Worm (Caenorhabditis elegans) whole organism, L4 larva: Measurements from ENCODE around the gene scc-1.

Experiments
- ceh-28 ChIP-seq: fragments of 150-350 bp; optimal IDR thresholded peaks from 2 replicates; lab custom pipeline; 2014; ENCODE audit warnings: missing biosample characterization, missing genetic modification reagents, missing genetic modification characterization
- daf-16 ChIP-seq, 3 experiments: sonication (generic microtip); optimal IDR thresholded peaks; 2 replicates each; lab custom pipeline; 2016 to 2017; ENCODE audit warnings: missing genetic modification characterization in 3 of 3, missing genetic modification reagents in 3 of 3, mild to moderate bottlenecking in 2 of 3, missing compliant biosample characterization in 2 of 3, missing biosample characterization in 1 of 3, moderate library complexity in 1 of 3
- lim-7 ChIP-seq: fragments of 200-800 bp; sonication (Bioruptor generic); IDR thresholded peaks from 2 replicates; pipeline ENCODE4 v1.3.6; 2022; ENCODE audit warnings: missing genetic modification characterization, missing compliant biosample characterization
- lir-3 ChIP-seq: sonication (generic microtip); optimal IDR thresholded peaks from 2 replicates; lab custom pipeline; 2016; ENCODE audit warnings: mild to moderate bottlenecking, missing genetic modification characterization, missing compliant biosample characterization
- lsy-2 ChIP-seq, 2 experiments: fragments of 150-350 bp in 1 of 2; sonication (generic microtip) in 1 of 2; optimal IDR thresholded peaks; 2 replicates each; lab custom pipeline; 2014 to 2017; ENCODE audit warnings: missing biosample characterization in 2 of 2, missing genetic modification characterization in 2 of 2
- mdl-1 ChIP-seq, 2 experiments: fragments of 150-350 bp in 1 of 2; sonication (generic microtip) in 1 of 2; optimal IDR thresholded peaks; 2 replicates each; lab custom pipeline; 2014 to 2017; ENCODE audit warnings: missing biosample characterization in 2 of 2, missing genetic modification characterization in 2 of 2
- mes-2 ChIP-seq: sonication (generic microtip); optimal IDR thresholded peaks from 2 replicates; lab custom pipeline; 2016; ENCODE audit warnings: missing genotype, mild to moderate bottlenecking, missing genetic modification characterization, missing compliant biosample characterization; ENCODE audit not compliant: poor library complexity, severe bottlenecking
- nhr-77 ChIP-seq: fragments of 150-350 bp; optimal IDR thresholded peaks from 2 replicates; lab custom pipeline; 2014; ENCODE audit warnings: missing biosample characterization, missing genetic modification characterization
- pha-4 ChIP-seq, 2 experiments: fragments of 150-350 bp in 1 of 2; fragments of 200-800 bp in 1 of 2; sonication (Bioruptor generic) in 1 of 2; IDR thresholded peaks in 1 of 2; optimal IDR thresholded peaks in 1 of 2; 2 replicates each; pipeline versions ENCODE4 v1.3.6 to Lab custom; 2014 to 2022; ENCODE audit warnings: missing genetic modification characterization in 2 of 2, missing genetic modification reagents in 2 of 2, missing biosample characterization in 1 of 2, missing compliant biosample characterization in 1 of 2
- unc-130 ChIP-seq: sonication (generic microtip); optimal IDR thresholded peaks from 2 replicates; lab custom pipeline; 2016; ENCODE audit warnings: missing genetic modification reagents, missing genetic modification characterization, missing compliant biosample characterization

- no peak for TF ChIP-seq mdl-1 (tag; optimal IDR thresholded peaks at IDR 0.05; lab: Kevin White, UChicago)
- TF ChIP-seq ceh-28, result no peak
- no peak for TF ChIP-seq unc-130 (GFP tag; lab: Kevin White, UChicago)
- no peak for TF ChIP-seq lim-7 (GFP tag; lab: Robert Waterston, UW)
- no peak for TF ChIP-seq pha-4 (GFP tag; IDR thresholded peaks at IDR 0.05; lab: Robert Waterston, UW)
- no peak for TF ChIP-seq pha-4 (tag; optimal IDR thresholded peaks at IDR 0.05; lab: Kevin White, UChicago)
- TF ChIP-seq lir-3, result no peak
- TF ChIP-seq daf-16 (GFP tag; optimal IDR thresholded peaks at IDR 0.05; lab: Kevin White, UChicago), result no peak
- peak; percentile 62 for TF ChIP-seq daf-16 (tag; optimal IDR thresholded peaks at IDR 0.05; lab: Kevin White, UChicago)
- TF ChIP-seq nhr-77 (tag; lab: Kevin White, UChicago), result no peak
- peak; percentile 94 to 99 for TF ChIP-seq lsy-2 (tag; optimal IDR thresholded peaks at IDR 0.05; lab: Kevin White, UChicago)
- peak; percentile 73 for TF ChIP-seq mes-2 (tag; lab: Kevin White, UChicago)
These were observed at the start of gene scc-1, which contains the start of gene rpn-5 for ce11 chrII:4698266-4698771.
